Fruit fly (Drosophila melanogaster) whole organism, embryonic: ENCODE results near the gene ALiX.
A peak's percentile ranks its signal among the peaks of the same experiment; 100 is the strongest.

Source experiments
- Bdp1 ChIP-seq: fragments of 200-800 bp; sonication (Bioruptor generic); optimal IDR thresholded peaks from 3 replicates; lab custom pipeline; 2016; ENCODE audit warnings: missing biosample characterization, missing genetic modification characterization
- CG11456 ChIP-seq: fragments of 200-800 bp; sonication (Bioruptor generic); IDR thresholded peaks from 3 replicates; pipeline ENCODE4 v1.3.6; 2022; ENCODE audit warnings: missing biosample characterization, missing genetic modification characterization
- CG12391 ChIP-seq: fragments of 200-800 bp; sonication (Bioruptor generic); optimal IDR thresholded peaks from 3 replicates; lab custom pipeline; 2018; ENCODE audit warnings: missing biosample characterization, mild to moderate bottlenecking, missing genetic modification characterization, moderate library complexity
- CG12769 ChIP-seq: fragments of 200-800 bp; sonication (Bioruptor generic); optimal IDR thresholded peaks from 2 replicates; lab custom pipeline; 2019; ENCODE audit warnings: missing biosample characterization, mild to moderate bottlenecking, missing genetic modification characterization, moderate library complexity
- CG14667 ChIP-seq: fragments of 200-800 bp; sonication (Bioruptor generic); IDR thresholded peaks from 2 replicates; pipeline ENCODE4 v1.3.6; 2022; ENCODE audit warnings: missing biosample characterization, missing genetic modification characterization
- CG15514 ChIP-seq: fragments of 200-800 bp; sonication (Bioruptor generic); optimal IDR thresholded peaks from 3 replicates; lab custom pipeline; 2017; ENCODE audit warnings: missing biosample characterization, missing genetic modification characterization, mild to moderate bottlenecking, moderate library complexity, missing genetic modification reagents
- CG16863 ChIP-seq: fragments of 200-800 bp; sonication (Bioruptor generic); optimal IDR thresholded peaks from 3 replicates; lab custom pipeline; 2016; ENCODE audit warnings: missing biosample characterization, missing genetic modification characterization
- CG17328 ChIP-seq: fragments of 200-800 bp; sonication (Bioruptor generic); IDR thresholded peaks from 2 replicates; pipeline ENCODE4 v1.3.6; 2022; ENCODE audit warnings: missing biosample characterization, missing genetic modification characterization
- CG2712 ChIP-seq: fragments of 200-800 bp; optimal IDR thresholded peaks from 3 replicates; lab custom pipeline; 2019; ENCODE audit warnings: missing biosample characterization, mild to moderate bottlenecking, missing genetic modification characterization, moderate library complexity
- CG30403 ChIP-seq: fragments of 200-800 bp; sonication (Bioruptor generic); optimal IDR thresholded peaks from 3 replicates; lab custom pipeline; 2016; ENCODE audit warnings: missing biosample characterization, missing genetic modification characterization
- CG3065 ChIP-seq: fragments of 200-800 bp; sonication (Bioruptor generic); optimal IDR thresholded peaks from 2 replicates; lab custom pipeline; 2016; ENCODE audit warnings: missing biosample characterization, missing genetic modification characterization
- CG32767 ChIP-seq: fragments of 200-800 bp; sonication (Bioruptor generic); IDR thresholded peaks from 2 replicates; pipeline ENCODE4 v1.3.6; 2022; ENCODE audit warnings: missing biosample characterization, missing genetic modification characterization
- CG32772 ChIP-seq: fragments of 200-800 bp; sonication (Bioruptor generic); IDR thresholded peaks from 2 replicates; pipeline ENCODE4 v1.3.6; 2022; ENCODE audit warnings: missing biosample characterization, missing genetic modification characterization
- CG3407 ChIP-seq: fragments of 200-800 bp; sonication (Bioruptor generic); optimal IDR thresholded peaks from 2 replicates; lab custom pipeline; 2018; ENCODE audit warnings: missing biosample characterization, mild to moderate bottlenecking, missing genetic modification characterization
- CG4730 ChIP-seq: fragments of 200-800 bp; sonication (Bioruptor generic); IDR thresholded peaks from 2 replicates; pipeline ENCODE4 v1.3.6; 2022; ENCODE audit warnings: missing biosample characterization, missing genetic modification characterization
- CG7987 ChIP-seq: fragments of 200-800 bp; sonication (Bioruptor generic); optimal IDR thresholded peaks from 2 replicates; lab custom pipeline; 2018; ENCODE audit warnings: missing biosample characterization, mild to moderate bottlenecking, missing genetic modification characterization, moderate library complexity
- Dfd ChIP-seq, 2 experiments: fragments of >200 bp; optimal IDR thresholded peaks; 2 replicates each; lab custom pipeline; 2017; ENCODE audit warnings: missing biosample characterization in 2 of 2, missing genetic modification characterization in 2 of 2
- Doc3 ChIP-seq: fragments of 200-800 bp; sonication (Bioruptor generic); IDR thresholded peaks from 3 replicates; pipeline ENCODE4 v1.3.6; 2022; ENCODE audit warnings: missing biosample characterization, missing genetic modification characterization; ENCODE audit not compliant: partially characterized antibody
- Drgx ChIP-seq: fragments of 200-800 bp; sonication (Bioruptor generic); IDR thresholded peaks from 2 replicates; pipeline ENCODE4 v1.3.6; 2022; ENCODE audit warnings: missing biosample characterization, missing genetic modification characterization
- H15 ChIP-seq: fragments of 200-800 bp; sonication (Bioruptor generic); IDR thresholded peaks from 3 replicates; pipeline ENCODE4 v1.3.6; 2022; ENCODE audit warnings: missing biosample characterization, missing genetic modification characterization
- HLH54F ChIP-seq: fragments of 200-800 bp; sonication (Bioruptor generic); optimal IDR thresholded peaks from 3 replicates; lab custom pipeline; 2016; ENCODE audit warnings: missing biosample characterization, missing genetic modification characterization
- Hsf ChIP-seq: fragments of 200-800 bp; sonication (Bioruptor generic); optimal IDR thresholded peaks from 3 replicates; lab custom pipeline; 2016; ENCODE audit warnings: missing biosample characterization, missing genetic modification characterization
- MBD-R2 ChIP-seq: fragments of 200-800 bp; sonication (Bioruptor generic); IDR thresholded peaks from 2 replicates; pipeline ENCODE4 v1.3.6; 2022; ENCODE audit warnings: missing biosample characterization, missing genetic modification characterization
- Myb ChIP-seq: fragments of 200-800 bp; sonication (Bioruptor generic); optimal IDR thresholded peaks from 2 replicates; lab custom pipeline; 2016; ENCODE audit warnings: missing biosample characterization, missing genetic modification characterization
- NfI ChIP-seq: fragments of 200-800 bp; sonication (Bioruptor generic); optimal IDR thresholded peaks from 3 replicates; lab custom pipeline; 2018; ENCODE audit warnings: missing biosample characterization, mild to moderate bottlenecking, missing genetic modification characterization, moderate library complexity
- Pdp1 ChIP-seq, 2 experiments: fragments of 200-800 bp; sonication (Bioruptor generic); optimal IDR thresholded peaks; 3 replicates each; lab custom pipeline; 2016; ENCODE audit warnings: missing biosample characterization in 2 of 2, missing genetic modification characterization in 2 of 2, mild to moderate bottlenecking in 1 of 2, moderate library complexity in 1 of 2
- Ptx1 ChIP-seq: fragments of 200-800 bp; sonication (Bioruptor generic); IDR thresholded peaks from 2 replicates; pipeline ENCODE4 v1.3.6; 2022; ENCODE audit warnings: missing biosample characterization, missing genetic modification characterization
- Rx ChIP-seq: fragments of 200-800 bp; sonication (Bioruptor generic); IDR thresholded peaks from 2 replicates; pipeline ENCODE4 v1.3.6; 2022; ENCODE audit warnings: missing biosample characterization, missing genetic modification characterization
- Sox100B ChIP-seq: fragments of 200-800 bp; sonication (Bioruptor generic); optimal IDR thresholded peaks from 3 replicates; lab custom pipeline; 2018; ENCODE audit warnings: missing biosample characterization, mild to moderate bottlenecking, missing genetic modification characterization
- Sry-δ ChIP-seq: fragments of 200-800 bp; sonication (Bioruptor generic); optimal IDR thresholded peaks from 2 replicates; lab custom pipeline; 2016; ENCODE audit warnings: missing biosample characterization, missing genetic modification characterization
- ac ChIP-seq: fragments of 200-800 bp; sonication (Bioruptor generic); optimal IDR thresholded peaks from 3 replicates; lab custom pipeline; 2017; ENCODE audit warnings: missing biosample characterization, mild to moderate bottlenecking, missing genetic modification characterization
- bab2 ChIP-seq: fragments of 200-800 bp; sonication (Bioruptor generic); optimal IDR thresholded peaks from 2 replicates; lab custom pipeline; 2016; ENCODE audit warnings: missing biosample characterization, missing genetic modification characterization
- br ChIP-seq: fragments of >200 bp; optimal IDR thresholded peaks from 2 replicates; lab custom pipeline; 2017
- cg ChIP-seq: fragments of 200-800 bp; sonication (Bioruptor generic); optimal IDR thresholded peaks from 3 replicates; lab custom pipeline; 2019; ENCODE audit warnings: missing biosample characterization, mild to moderate bottlenecking, missing genetic modification characterization, moderate library complexity
- disco-r ChIP-seq: fragments of 200-800 bp; sonication (Bioruptor generic); optimal IDR thresholded peaks from 2 replicates; lab custom pipeline; 2016; ENCODE audit warnings: missing biosample characterization, missing genetic modification characterization
- fd3F ChIP-seq: fragments of 200-800 bp; sonication (Bioruptor generic); optimal IDR thresholded peaks from 2 replicates; lab custom pipeline; 2018; ENCODE audit warnings: missing biosample characterization, mild to moderate bottlenecking, missing genetic modification characterization, moderate library complexity
- hb ChIP-seq: fragments of 200-800 bp; sonication (Bioruptor generic); IDR thresholded peaks from 3 replicates; pipeline ENCODE4 v1.3.6; 2022; ENCODE audit warnings: missing biosample characterization, missing genetic modification characterization; ENCODE audit not compliant: partially characterized antibody
- ind ChIP-seq: fragments of 200-800 bp; sonication (Bioruptor generic); optimal IDR thresholded peaks from 3 replicates; lab custom pipeline; 2016; ENCODE audit warnings: missing biosample characterization, missing genetic modification characterization
- kay ChIP-seq: fragments of 200-800 bp; sonication (Bioruptor generic); optimal IDR thresholded peaks from 2 replicates; lab custom pipeline; 2016; ENCODE audit warnings: missing biosample characterization, missing genetic modification characterization
- knrl ChIP-seq: fragments of 200-800 bp; sonication (Bioruptor generic); IDR thresholded peaks from 3 replicates; pipeline ENCODE4 v1.3.6; 2022; ENCODE audit warnings: missing biosample characterization, missing genetic modification characterization; ENCODE audit not compliant: partially characterized antibody
- lab ChIP-seq: fragments of 200-800 bp; sonication (Bioruptor generic); optimal IDR thresholded peaks from 3 replicates; lab custom pipeline; 2017; ENCODE audit warnings: missing biosample characterization, missing genetic modification characterization, mild to moderate bottlenecking, moderate library complexity, missing genetic modification reagents
- lov ChIP-seq, 2 experiments: fragments of 200-800 bp in 1 of 2; fragments of >200 bp in 1 of 2; sonication (Bioruptor generic) in 1 of 2; IDR thresholded peaks in 1 of 2; optimal IDR thresholded peaks in 1 of 2; 2 replicates in 1 of 2; 3 replicates in 1 of 2; pipeline versions ENCODE4 v1.3.6 to Lab custom; 2017 to 2022; ENCODE audit warnings: missing biosample characterization in 1 of 2, missing genetic modification characterization in 1 of 2
- peb ChIP-seq: fragments of 200-800 bp; sonication (Bioruptor generic); IDR thresholded peaks from 2 replicates; pipeline ENCODE4 v1.3.6; 2022; ENCODE audit warnings: missing biosample characterization, missing genetic modification characterization
- repo ChIP-seq: fragments of 200-800 bp; sonication (Bioruptor generic); optimal IDR thresholded peaks from 2 replicates; lab custom pipeline; 2016; ENCODE audit warnings: missing biosample characterization, missing genetic modification characterization
- sob ChIP-seq: fragments of 200-800 bp; sonication (Bioruptor generic); IDR thresholded peaks from 2 replicates; pipeline ENCODE4 v1.3.6; 2022; ENCODE audit warnings: missing biosample characterization, missing genetic modification characterization
- tin ChIP-seq: fragments of 200-800 bp; sonication (Bioruptor generic); optimal IDR thresholded peaks from 3 replicates; lab custom pipeline; 2016; ENCODE audit warnings: missing biosample characterization, missing genetic modification characterization
- vfl ChIP-seq: fragments of 200-800 bp; sonication (Bioruptor generic); optimal IDR thresholded peaks from 2 replicates; lab custom pipeline; 2016; ENCODE audit warnings: missing biosample characterization, missing genetic modification characterization
- vvl ChIP-seq: fragments of 200-800 bp; sonication (Bioruptor generic); IDR thresholded peaks from 2 replicates; pipeline ENCODE4 v1.3.6; 2022; ENCODE audit warnings: missing biosample characterization, missing genetic modification characterization
- wor ChIP-seq: fragments of 200-800 bp; sonication (Bioruptor generic); IDR thresholded peaks from 2 replicates; pipeline ENCODE4 v1.3.6; 2022; ENCODE audit warnings: missing biosample characterization, missing genetic modification characterization
- yki ChIP-seq: fragments of >200 bp; optimal IDR thresholded peaks from 3 replicates; lab custom pipeline; 2018

Gene ALiX

dm6 chr3R:27677174-27677726 lies 22.7 kb downstream of the ALiX start, which contains the start of gene Hsdl2 (continued):
- no peak for TF ChIP-seq repo
- peak; percentile 39; the same call in 2 of the 3 replicates for TF ChIP-seq Doc3 (GFP tag; lab: Robert Waterston, UW)
- TF ChIP-seq ind (GFP tag; lab: Kevin White, UChicago), result peak; percentile 55
- no peak for TF ChIP-seq Bdp1
- no peak for TF ChIP-seq lov (optimal IDR thresholded peaks at IDR 0.05; lab: Kevin White, UChicago)
- no peak for TF ChIP-seq lov (GFP tag; IDR thresholded peaks at IDR 0.05; lab: Robert Waterston, UW)
- no peak; the same call in 1 of the 2 replicates for TF ChIP-seq Ptx1 (GFP tag; lab: Robert Waterston, UW)
- no peak for TF ChIP-seq lab
- peak; percentile 61 for TF ChIP-seq MBD-R2 (GFP tag; lab: Robert Waterston, UW)
- TF ChIP-seq CG12769 (tag; lab: Kevin White, UChicago), result no peak
- no peak for TF ChIP-seq CG3065 (GFP tag; lab: Kevin White, UChicago)
- peak; percentile 27; the same call in 1 of the 2 replicates for TF ChIP-seq sob (GFP tag; lab: Robert Waterston, UW)
- TF ChIP-seq Drgx (GFP tag; lab: Robert Waterston, UW), result peak; percentile 61
- TF ChIP-seq CG17328 (GFP tag; lab: Robert Waterston, UW), result no peak
- TF ChIP-seq ac (GFP tag; lab: Kevin White, UChicago), result no peak
- TF ChIP-seq HLH54F, result peak; percentile 56
- peak; percentile 27 for TF ChIP-seq vfl
- 0 out of 3 replicates have a peak, but pooled peaks have one; percentile 45 for TF ChIP-seq CG11456 (GFP tag; lab: Robert Waterston, UW)
- TF ChIP-seq hb (GFP tag; lab: Robert Waterston, UW), result peak; percentile 53; the same call in 1 of the 3 replicates
- TF ChIP-seq bab2 (GFP tag; lab: Kevin White, UChicago), result peak; percentile 2
- TF ChIP-seq fd3F, result no peak
- no peak for TF ChIP-seq disco-r (GFP tag; lab: Kevin White, UChicago)
- peak; percentile 15 for TF ChIP-seq NfI (GFP tag; lab: Kevin White, UChicago)
- TF ChIP-seq vvl (GFP tag; lab: Robert Waterston, UW), result 0 out of 2 replicates have a peak, but pooled peaks have one; percentile 42
- TF ChIP-seq tin, result peak; percentile 52
- TF ChIP-seq br (lab: Kevin White, UChicago), result no peak
- TF ChIP-seq Rx (GFP tag; lab: Robert Waterston, UW), result peak; percentile 41; the same call in 1 of the 2 replicates
- no peak for TF ChIP-seq yki
- peak; percentile 67 for TF ChIP-seq knrl (GFP tag; lab: Robert Waterston, UW)
- peak; percentile 23; the same call in 1 of the 2 replicates for TF ChIP-seq peb (GFP tag; lab: Robert Waterston, UW)
- TF ChIP-seq CG15514, result peak; percentile 74
- no peak for TF ChIP-seq CG3407 (GFP tag; lab: Kevin White, UChicago)
- peak; percentile 96 for TF ChIP-seq cg (GFP tag; lab: Kevin White, UChicago)
- peak; percentile 74 for TF ChIP-seq Myb (GFP tag; lab: Kevin White, UChicago)
- TF ChIP-seq H15, result peak; percentile 69; the same call in 2 of the 3 replicates
- TF ChIP-seq Sox100B (GFP tag; lab: Kevin White, UChicago), result no peak
- peak; percentile 86 for TF ChIP-seq Sry-δ (GFP tag; lab: Kevin White, UChicago)
- TF ChIP-seq CG32772 (GFP tag; lab: Robert Waterston, UW), result 0 out of 2 replicates have a peak, but pooled peaks have one; percentile 29
- TF ChIP-seq CG16863 (GFP tag; lab: Kevin White, UChicago), result peak; percentile 6
- no peak for TF ChIP-seq CG2712 (tag; lab: Kevin White, UChicago)
- TF ChIP-seq Pdp1 (GFP tag; optimal IDR thresholded peaks at IDR 0.05; lab: Kevin White, UChicago), result peak in 1 of 2 experiments; percentile 47
- no peak for TF ChIP-seq wor (GFP tag; lab: Robert Waterston, UW)
- TF ChIP-seq CG7987 (GFP tag; lab: Kevin White, UChicago), result peak; percentile 28
- TF ChIP-seq Hsf (GFP tag; lab: Kevin White, UChicago), result peak; percentile 61
- no peak for TF ChIP-seq kay
- TF ChIP-seq CG30403 (GFP tag; lab: Kevin White, UChicago), result peak; percentile 37
- peak; percentile 21; the same call in 1 of the 2 replicates for TF ChIP-seq CG14667
- TF ChIP-seq CG12391 (tag; lab: Kevin White, UChicago), result peak; percentile 68
- TF ChIP-seq CG32767 (GFP tag; lab: Robert Waterston, UW), result no peak
- no peak for TF ChIP-seq Dfd (GFP tag; optimal IDR thresholded peaks at IDR 0.05; lab: Kevin White, UChicago)
- 0 out of 2 replicates have a peak, but pooled peaks have one; percentile 22 for TF ChIP-seq CG4730 (GFP tag; lab: Robert Waterston, UW)
